Fruit fly (Drosophila melanogaster) whole organism, larva: ENCODE data around the gene Piezo.

ENCODE experiments used
- noc ChIP-seq: fragments of 200-800 bp; sonication (Bioruptor generic); optimal IDR thresholded peaks from 3 replicates; lab custom pipeline; 2019; ENCODE audit warnings: missing biosample characterization, mild to moderate bottlenecking, missing genetic modification characterization, moderate library complexity

The Piezo gene

DNA sequence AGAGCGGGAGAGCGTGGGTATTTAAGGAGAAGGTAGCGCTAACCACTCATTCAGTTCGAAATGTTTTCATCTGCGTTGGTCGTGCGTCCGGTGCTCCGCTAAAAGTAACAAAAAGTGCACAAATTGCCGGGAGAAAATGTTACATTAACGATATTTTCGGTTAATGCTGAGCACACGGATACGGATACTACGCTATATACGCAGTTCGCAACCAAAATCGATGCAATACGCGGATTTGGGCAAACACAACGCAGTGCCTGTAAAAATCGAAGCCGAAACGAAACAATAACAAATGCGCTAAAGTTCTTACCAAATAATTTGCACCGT is at the start of gene Piezo:
Piezo (plus strand) TSS at position 49 of the 327 bp plus-strand sequence.
- no peak for TF ChIP-seq noc (tag; lab: Kevin White, UChicago)

dm6 chr2L:8116632-8117193 is 46.2 kb upstream of the Piezo start:
- peak; percentile 41 for TF ChIP-seq noc (tag; lab: Kevin White, UChicago)

dm6 chr2L:8123711-8124379 is 39.0 kb upstream of the Piezo start, which contains the start of the genes mon2 and CG8673:
TSS of gene mon2 (minus strand) at chr2L:8124010.
TSS of gene CG8673 (plus strand) at chr2L:8124329.
- peak; percentile 7 for TF ChIP-seq noc (tag; lab: Kevin White, UChicago)

dm6 chr2L:8126849-8127602 is 35.8 kb upstream of the Piezo start, which contains the start of the genes CG12375 and CG8668:
TSS of gene CG12375 (minus strand) at chr2L:8126890.
TSS of gene CG8668 (plus strand) at chr2L:8127001.
- peak; percentile 32 for TF ChIP-seq noc (tag; lab: Kevin White, UChicago)

- no peak for TF ChIP-seq noc (tag; lab: Kevin White, UChicago)
These were observed 34.0 kb upstream of the Piezo start for dm6 chr2L:8128911-8129310.

DNA sequence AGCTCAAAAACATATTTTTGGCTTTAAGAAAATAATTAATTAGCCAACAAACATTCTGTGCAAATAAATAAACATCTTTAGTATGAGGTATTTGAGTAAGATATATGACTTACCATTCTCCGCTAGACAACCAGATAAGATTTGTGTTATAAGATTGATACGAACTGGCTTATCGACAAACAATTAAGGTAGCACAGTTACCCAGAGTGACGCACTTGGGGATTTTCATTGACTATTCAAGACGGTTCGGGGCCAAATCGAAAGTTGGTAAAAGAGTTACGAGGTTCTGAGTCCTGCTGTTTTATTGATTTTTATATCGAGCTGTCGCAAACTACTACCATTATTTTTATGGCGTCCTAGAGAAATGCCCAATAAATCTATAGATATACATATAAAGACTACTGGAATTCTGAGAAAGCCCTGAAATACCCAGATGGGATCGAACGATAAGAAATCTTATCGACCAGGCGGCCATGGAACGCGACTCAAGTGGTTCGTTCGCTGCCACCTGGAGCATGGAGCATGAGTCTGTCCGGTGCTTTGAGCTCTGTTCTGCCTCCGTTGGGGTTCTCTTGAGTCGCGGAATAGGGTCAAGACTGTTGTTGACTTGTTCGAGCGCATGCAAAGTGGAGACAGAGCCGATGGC is 32.8 kb upstream of the Piezo start:
- peak; percentile 47 for TF ChIP-seq noc (tag; lab: Kevin White, UChicago)

dm6 chr2L:8130729-8131128 is 32.1 kb upstream of the Piezo start:
- TF ChIP-seq noc (tag; lab: Kevin White, UChicago): no peak

- no peak for TF ChIP-seq noc (tag; lab: Kevin White, UChicago)
These were observed 29.0 kb upstream of the Piezo start for dm6 chr2L:8133772-8134386.

- TF ChIP-seq noc (tag; lab: Kevin White, UChicago): no peak
These were observed 20.1 kb upstream of the Piezo start for dm6 chr2L:8142760-8143159.

DNA sequence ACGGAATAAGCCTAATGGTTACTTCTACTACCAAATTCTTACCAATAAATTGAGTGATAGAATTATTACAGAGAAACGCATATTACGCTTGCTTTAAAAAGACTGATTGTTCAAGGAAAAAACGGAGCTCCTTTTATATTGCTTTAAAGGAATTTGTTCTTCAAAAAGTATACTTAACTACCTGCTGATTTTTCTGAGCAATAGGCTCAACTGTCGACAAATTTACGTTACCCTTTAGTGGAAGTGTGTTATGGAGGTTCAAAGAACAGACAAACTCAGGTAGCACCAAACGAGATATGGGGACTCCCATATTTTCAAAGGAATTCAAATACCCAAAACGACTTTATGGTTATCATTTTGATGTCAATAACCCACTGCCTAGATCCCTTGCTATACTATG is 18.9 kb upstream of the Piezo start, which contains the start of gene CG42762:
CG42762 (minus strand) TSS at position 101 of the 400 bp plus-strand sequence.
- TF ChIP-seq noc (tag; lab: Kevin White, UChicago): no peak

DNA sequence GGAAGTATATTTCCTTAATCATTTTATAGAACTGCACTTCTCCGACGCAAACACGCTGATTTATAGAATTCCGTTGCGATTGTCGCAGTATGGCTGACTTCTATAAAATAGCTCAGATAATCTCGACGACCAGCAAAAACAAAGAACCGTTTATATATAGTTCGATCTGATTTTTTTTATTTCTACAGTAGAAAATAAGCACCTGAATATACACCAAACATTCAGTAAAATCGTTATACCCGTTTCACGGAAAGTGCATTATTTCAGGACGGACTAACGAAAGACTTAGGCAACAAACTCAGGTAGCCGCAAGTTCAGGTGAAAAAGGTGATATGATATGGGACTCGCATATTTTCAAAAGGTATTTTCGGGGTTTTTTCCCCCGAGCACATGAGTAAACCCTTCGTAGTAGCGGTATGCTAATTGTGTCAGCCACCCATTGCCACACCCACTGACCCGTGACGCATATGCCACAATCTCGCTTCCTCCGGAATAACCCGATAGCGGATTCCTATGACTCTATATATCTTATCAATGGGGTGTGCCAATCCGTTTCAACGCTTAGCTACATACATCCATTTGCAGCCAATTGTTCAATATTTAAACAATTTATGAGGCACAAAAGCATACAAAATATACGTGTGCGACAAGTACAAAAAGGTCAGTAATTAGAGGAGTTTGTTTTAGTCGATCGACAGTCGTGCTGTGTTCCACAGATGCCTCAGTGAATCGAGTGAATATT is 17.6 kb upstream of the Piezo start, which contains the start of the genes CG42763 and CG43394:
CG42763 (minus strand) TSS at position 41 of the 742 bp plus-strand sequence.
CG43394 (plus strand) TSS at position 692 of the 742 bp plus-strand sequence.
- no peak for TF ChIP-seq noc (tag; lab: Kevin White, UChicago)

DNA sequence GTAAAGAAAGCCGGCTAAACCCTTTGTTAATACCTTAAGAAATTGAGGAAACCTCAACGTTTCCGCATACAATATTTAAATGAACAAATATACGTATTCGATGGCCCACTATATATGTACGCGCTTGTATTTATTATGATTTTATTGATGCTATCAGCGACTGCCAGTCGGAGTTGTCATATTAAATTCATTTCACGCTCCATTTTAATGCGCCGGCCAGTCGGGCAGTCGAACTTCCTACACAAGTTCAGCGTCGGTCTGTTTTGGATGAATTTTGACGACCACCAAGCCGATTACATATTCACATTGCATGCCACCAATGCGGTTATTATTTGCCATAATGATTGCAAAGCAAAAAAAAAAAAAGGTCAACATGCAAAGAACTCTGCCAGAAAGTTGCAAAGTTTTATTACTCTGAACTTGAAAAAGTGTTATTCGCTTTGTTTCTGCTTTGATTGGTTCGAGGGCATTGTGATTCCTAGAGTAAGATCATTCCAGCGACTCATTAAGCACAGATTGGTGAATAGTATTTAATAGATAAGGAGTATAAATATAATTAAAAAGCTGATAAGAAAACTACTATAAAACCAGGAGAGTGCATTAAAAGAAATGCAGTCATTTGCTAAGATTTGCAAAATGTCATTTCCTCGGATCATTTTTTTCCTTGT is 15.7 kb upstream of the Piezo start, which contains the start of gene CG31606:
CG31606 (plus strand) TSS at position 618 of the 668 bp plus-strand sequence.
- no peak for TF ChIP-seq noc (tag; lab: Kevin White, UChicago)

dm6 chr2L:8148514-8149085 is 14.3 kb upstream of the Piezo start:
- no peak for TF ChIP-seq noc (tag; lab: Kevin White, UChicago)
